Worm (Caenorhabditis elegans) whole organism, midembryonic: ENCODE measurements around the gene nhr-150.

Experiments
- T22C8.4 ChIP-seq: fragments of 200-800 bp; sonication (Bioruptor generic); IDR thresholded peaks from 2 replicates; pipeline ENCODE4 v1.3.6; 2022; ENCODE audit warnings: missing genetic modification characterization, missing compliant biosample characterization
- cog-1 ChIP-seq: sonication (generic microtip); optimal IDR thresholded peaks from 2 replicates; lab custom pipeline; 2016; ENCODE audit warnings: missing genetic modification characterization, missing compliant biosample characterization
- flt-1 ChIP-seq: fragments of 200-800 bp; sonication (Bioruptor generic); IDR thresholded peaks from 2 replicates; pipeline ENCODE4 v1.3.6; 2022; ENCODE audit warnings: missing genetic modification characterization, missing compliant biosample characterization
- klf-2 ChIP-seq: fragments of 200-800 bp; sonication (Bioruptor generic); conservative IDR thresholded peaks from 2 replicates; pipeline ENCODE4 v1.3.6; 2022; ENCODE audit warnings: missing genetic modification reagents, missing genetic modification characterization, missing compliant biosample characterization
- med-1 ChIP-seq: sonication (generic microtip); optimal IDR thresholded peaks from 2 replicates; lab custom pipeline; 2017; ENCODE audit warnings: missing genetic modification characterization, mild to moderate bottlenecking, missing compliant biosample characterization, antibody characterized with exemption, missing genetic modification reagents; ENCODE audit not compliant: insufficient read depth
- ref-1 ChIP-seq: fragments of 200-800 bp; sonication (Bioruptor generic); conservative IDR thresholded peaks from 2 replicates; pipeline ENCODE4 v1.3.6; 2022; ENCODE audit warnings: missing genetic modification reagents, missing genetic modification characterization, missing compliant biosample characterization

DNA sequence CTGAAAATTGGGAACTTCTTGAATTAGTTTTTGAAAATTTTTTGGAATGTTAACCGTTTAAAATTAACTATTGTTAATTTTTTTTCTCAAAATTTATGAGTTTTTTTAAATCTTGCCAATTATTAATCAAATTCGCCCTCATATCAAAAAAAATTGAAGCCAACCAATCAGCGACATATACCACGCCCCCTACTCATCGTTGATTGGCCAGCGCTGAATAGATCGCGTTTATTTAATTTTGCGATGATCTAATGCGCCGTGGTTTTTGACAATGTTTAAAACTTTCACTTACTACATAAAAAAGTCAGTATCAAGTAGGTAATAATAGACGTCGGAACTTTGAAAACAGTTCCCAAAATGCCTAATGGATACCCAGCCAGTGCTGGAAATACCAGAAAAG is 38.9 kb downstream of the nhr-150 start:
- TF ChIP-seq cog-1 (tag; lab: Kevin White, UChicago) = no peak
- no peak for TF ChIP-seq klf-2 (GFP tag; lab: Robert Waterston, UW)
- no peak for TF ChIP-seq T22C8.4 (GFP tag; lab: Robert Waterston, UW)
- no peak for TF ChIP-seq flt-1
- no peak for TF ChIP-seq med-1 (GFP tag; lab: Kevin White, UChicago)
- TF ChIP-seq ref-1 (GFP tag; lab: Robert Waterston, UW) = no peak
